Worm (Caenorhabditis elegans) whole organism, L2 larva: ENCODE results near the gene F10E9.4.

Source experiments
- elt-1 ChIP-seq: fragments of 150-350 bp; optimal IDR thresholded peaks from 2 replicates; lab custom pipeline; 2014; ENCODE audit warnings: missing biosample characterization, missing genetic modification characterization
- lin-39 ChIP-seq: fragments of 150-350 bp; optimal IDR thresholded peaks from 2 replicates; lab custom pipeline; 2014; ENCODE audit warnings: missing biosample characterization, missing genetic modification reagents, missing genetic modification characterization
- ztf-11 ChIP-seq: sonication (generic microtip); optimal IDR thresholded peaks from 2 replicates; lab custom pipeline; 2017; ENCODE audit warnings: missing biosample characterization, missing genetic modification characterization

DNA sequence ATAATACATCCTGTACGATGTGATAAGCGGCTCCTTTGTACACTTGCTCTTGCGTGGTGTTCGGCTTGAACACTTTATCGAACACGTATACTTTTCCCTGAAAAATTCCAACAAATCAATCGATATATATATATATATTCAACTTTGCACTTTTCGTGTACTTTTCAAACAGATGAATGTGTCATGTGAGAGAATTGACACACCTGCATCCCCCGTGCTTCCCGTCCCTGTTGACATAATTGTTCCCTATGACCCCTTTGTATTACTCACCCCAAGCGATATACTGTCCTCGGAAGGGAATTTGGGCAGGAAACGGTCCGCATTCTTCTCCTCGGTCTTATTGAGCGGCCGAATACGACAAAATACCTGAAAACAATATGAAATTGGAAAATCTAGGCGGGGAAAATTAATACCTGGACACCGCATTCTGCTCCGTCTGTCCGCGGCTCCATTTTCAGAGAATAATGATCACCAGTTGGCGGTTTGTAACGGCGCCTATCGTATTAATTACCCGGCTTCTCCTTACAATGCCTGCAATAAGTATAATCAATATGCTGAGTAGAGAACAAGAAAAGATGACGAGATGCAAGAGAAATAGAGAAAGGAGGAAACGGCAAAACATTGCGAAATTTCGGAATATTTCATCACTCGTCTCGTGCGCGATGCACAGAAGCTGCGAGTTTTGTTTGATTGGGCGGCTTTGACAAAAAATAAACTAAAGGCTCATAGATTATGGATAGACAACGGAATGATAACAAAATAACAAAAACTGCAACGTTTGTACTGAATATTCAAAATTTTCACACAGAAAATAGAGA, 46.5 kb downstream of the F10E9.4 start, which contains the start of gene unc-116:
- TF ChIP-seq elt-1 (tag; lab: Kevin White, UChicago) = no peak
- no peak for TF ChIP-seq lin-39
- no peak for TF ChIP-seq ztf-11
